Worm (Caenorhabditis elegans) whole organism, L2 larva: ENCODE results near the gene T09D3.8.

Experiments used
- C34F6.9 ChIP-seq: fragments of 150-350 bp; optimal IDR thresholded peaks from 2 replicates; lab custom pipeline; 2014; ENCODE audit warnings: missing biosample characterization, missing genetic modification characterization
- F13H6.1 ChIP-seq: sonication (generic microtip); optimal IDR thresholded peaks from 2 replicates; lab custom pipeline; 2016; ENCODE audit warnings: missing genetic modification characterization, missing compliant biosample characterization
- R02D3.7 ChIP-seq: fragments of 150-350 bp; optimal IDR thresholded peaks from 2 replicates; lab custom pipeline; 2014; ENCODE audit warnings: missing biosample characterization, missing genetic modification characterization
- Y55F3AM.14 ChIP-seq: fragments of 200-800 bp; sonication (Bioruptor generic); optimal IDR thresholded peaks from 2 replicates; lab custom pipeline; 2018; ENCODE audit warnings: mild to moderate bottlenecking, missing genetic modification characterization, missing compliant biosample characterization
- ZK546.5 ChIP-seq: sonication (generic microtip); optimal IDR thresholded peaks from 2 replicates; lab custom pipeline; 2017; ENCODE audit warnings: missing biosample characterization, missing genetic modification characterization
- aly-2 ChIP-seq: fragments of 150-350 bp; optimal IDR thresholded peaks from 2 replicates; lab custom pipeline; 2014; ENCODE audit warnings: missing biosample characterization, missing genetic modification characterization
- ama-1 ChIP-seq: fragments of 150-350 bp; optimal IDR thresholded peaks from 2 replicates; lab custom pipeline; 2018; ENCODE audit warnings: inconsistent platforms
- blmp-1 ChIP-seq: sonication (generic microtip); optimal IDR thresholded peaks from 2 replicates; lab custom pipeline; 2017; ENCODE audit warnings: missing genetic modification characterization, mild to moderate bottlenecking, missing compliant biosample characterization, antibody characterized with exemption, moderate library complexity; ENCODE audit not compliant: insufficient read depth
- egl-27 ChIP-seq: sonication (generic microtip); optimal IDR thresholded peaks from 3 replicates; lab custom pipeline; 2017; ENCODE audit warnings: missing biosample characterization, missing genetic modification reagents, missing genetic modification characterization
- fos-1 ChIP-seq: fragments of 150-350 bp; optimal IDR thresholded peaks from 2 replicates; lab custom pipeline; 2014; ENCODE audit warnings: missing biosample characterization, missing genetic modification characterization
- gmeb-1 ChIP-seq: fragments of 150-350 bp; optimal IDR thresholded peaks from 2 replicates; lab custom pipeline; 2014; ENCODE audit warnings: missing biosample characterization, missing genetic modification characterization
- lin-11 ChIP-seq: fragments of 150-350 bp; sonication (generic microtip); optimal IDR thresholded peaks from 2 replicates; lab custom pipeline; 2014; ENCODE audit warnings: missing biosample characterization, missing genetic modification characterization, inconsistent platforms, mixed read lengths
- lin-39 ChIP-seq: fragments of 150-350 bp; optimal IDR thresholded peaks from 2 replicates; lab custom pipeline; 2014; ENCODE audit warnings: missing biosample characterization, missing genetic modification reagents, missing genetic modification characterization
- lsy-2 ChIP-seq, 2 experiments: fragments of 150-350 bp in 1 of 2; sonication (generic microtip) in 1 of 2; optimal IDR thresholded peaks; 2 replicates each; lab custom pipeline; 2014 to 2017; ENCODE audit warnings: missing biosample characterization in 2 of 2, missing genetic modification characterization in 2 of 2
- mab-5 ChIP-seq: fragments of 150-350 bp; optimal IDR thresholded peaks from 2 replicates; lab custom pipeline; 2014; ENCODE audit warnings: missing biosample characterization, missing genetic modification characterization
- mbf-1 ChIP-seq: sonication (generic microtip); optimal IDR thresholded peaks from 2 replicates; lab custom pipeline; 2017; ENCODE audit warnings: missing biosample characterization, missing genetic modification characterization
- nhr-10 ChIP-seq: sonication (generic microtip); optimal IDR thresholded peaks from 2 replicates; lab custom pipeline; 2017; ENCODE audit warnings: missing biosample characterization, missing genetic modification characterization
- nhr-12 ChIP-seq: fragments of 150-350 bp; optimal IDR thresholded peaks from 2 replicates; lab custom pipeline; 2014; ENCODE audit warnings: missing biosample characterization, missing genetic modification characterization
- nhr-129 ChIP-seq: fragments of 150-350 bp; optimal IDR thresholded peaks from 2 replicates; lab custom pipeline; 2014; ENCODE audit warnings: missing biosample characterization, missing genetic modification characterization
- nhr-21 ChIP-seq: fragments of 150-350 bp; optimal IDR thresholded peaks from 2 replicates; lab custom pipeline; 2014; ENCODE audit warnings: missing biosample characterization, missing genetic modification characterization
- nhr-23 ChIP-seq: fragments of 150-350 bp; optimal IDR thresholded peaks from 2 replicates; lab custom pipeline; 2014; ENCODE audit warnings: missing biosample characterization, missing genetic modification reagents, missing genetic modification characterization
- nhr-237 ChIP-seq: fragments of 150-350 bp; optimal IDR thresholded peaks from 2 replicates; lab custom pipeline; 2014; ENCODE audit warnings: missing biosample characterization, missing genetic modification characterization
- nhr-25 ChIP-seq: fragments of 150-350 bp; sonication (generic microtip); optimal IDR thresholded peaks from 3 replicates; lab custom pipeline; 2014; ENCODE audit warnings: missing biosample characterization, missing genetic modification characterization
- nhr-6 ChIP-seq: fragments of 150-350 bp; optimal IDR thresholded peaks from 2 replicates; lab custom pipeline; 2014; ENCODE audit warnings: missing biosample characterization, missing genetic modification characterization
- nhr-77 ChIP-seq: fragments of 150-350 bp; optimal IDR thresholded peaks from 2 replicates; lab custom pipeline; 2014; ENCODE audit warnings: missing biosample characterization, missing genetic modification characterization
- peb-1 ChIP-seq: fragments of 150-350 bp; optimal IDR thresholded peaks from 2 replicates; lab custom pipeline; 2014; ENCODE audit warnings: missing biosample characterization, missing genetic modification characterization
- sem-4 ChIP-seq: fragments of 150-350 bp; optimal IDR thresholded peaks from 2 replicates; lab custom pipeline; 2014; ENCODE audit warnings: missing biosample characterization, missing genetic modification reagents, missing genetic modification characterization
- skn-1 ChIP-seq: sonication (generic microtip); optimal IDR thresholded peaks from 2 replicates; lab custom pipeline; 2017; ENCODE audit warnings: missing biosample characterization, missing genetic modification characterization
- sma-3 ChIP-seq: sonication (generic microtip); optimal IDR thresholded peaks from 2 replicates; lab custom pipeline; 2016; ENCODE audit warnings: missing genetic modification reagents, missing genetic modification characterization, missing compliant biosample characterization
- sma-9 ChIP-seq, 2 experiments: fragments of 150-350 bp in 1 of 2; sonication (generic microtip) in 1 of 2; optimal IDR thresholded peaks; 2 replicates each; lab custom pipeline; 2014 to 2016; ENCODE audit warnings: missing genetic modification characterization in 2 of 2, mild to moderate bottlenecking in 1 of 2, missing biosample characterization in 1 of 2, missing compliant biosample characterization in 1 of 2, missing genetic modification reagents in 1 of 2, moderate library complexity in 1 of 2
- snpc-4 ChIP-seq: fragments of 150-350 bp; optimal IDR thresholded peaks from 2 replicates; lab custom pipeline; 2014; ENCODE audit warnings: missing biosample characterization, missing genetic modification characterization
- unc-39 ChIP-seq: fragments of 150-350 bp; optimal IDR thresholded peaks from 2 replicates; lab custom pipeline; 2014; ENCODE audit warnings: missing biosample characterization, missing genetic modification characterization
- unc-62 ChIP-seq: fragments of 150-350 bp; optimal IDR thresholded peaks from 2 replicates; lab custom pipeline; 2014; ENCODE audit warnings: missing biosample characterization, missing genetic modification reagents, missing genetic modification characterization
- zag-1 ChIP-seq: fragments of 150-350 bp; optimal IDR thresholded peaks from 2 replicates; lab custom pipeline; 2014; ENCODE audit warnings: missing biosample characterization, missing genetic modification characterization
- ztf-1 ChIP-seq: fragments of 200-800 bp; sonication (Bioruptor generic); conservative IDR thresholded peaks from 2 replicates; pipeline ENCODE4 v1.3.6; 2022; ENCODE audit warnings: missing genetic modification characterization, missing compliant biosample characterization
- ztf-11 ChIP-seq: sonication (generic microtip); optimal IDR thresholded peaks from 2 replicates; lab custom pipeline; 2017; ENCODE audit warnings: missing biosample characterization, missing genetic modification characterization
- ztf-4 ChIP-seq: fragments of 150-350 bp; optimal IDR thresholded peaks from 2 replicates; lab custom pipeline; 2014; ENCODE audit warnings: missing biosample characterization, missing genetic modification characterization

The T09D3.8 gene

ce11 chrV:5328314-5328713, 36.6 kb upstream of the T09D3.8 start, which contains the start of gene C10G8.8:
Gene C10G8.8, minus strand, starts transcription at chrV:5328414.
- TF ChIP-seq nhr-23 (tag; lab: Kevin White, UChicago) (no peak), ZK546.5 (tag; lab: Kevin White, UChicago) (no peak), mab-5 (tag; lab: Kevin White, UChicago) (no peak), zag-1 (no peak)
- TF ChIP-seq, all 48 proteins: peak for 0

ce11 chrV:5329677-5330266, 35.2 kb upstream of the T09D3.8 start:
- peak; percentile 9 for TF ChIP-seq snpc-4
- peak; percentile 72 for TF ChIP-seq F13H6.1 (tag; lab: Kevin White, UChicago)
- no peak for TF ChIP-seq nhr-6 (tag; lab: Kevin White, UChicago)
- TF ChIP-seq nhr-21, result peak; percentile 27
- peak; percentile 40 for TF ChIP-seq fos-1
- peak; percentile 17 for TF ChIP-seq nhr-129 (tag; lab: Kevin White, UChicago)
- peak; percentile 19 for TF ChIP-seq gmeb-1 (tag; lab: Kevin White, UChicago)
- TF ChIP-seq C34F6.9 (tag; lab: Kevin White, UChicago), result peak; percentile 42
- no peak for TF ChIP-seq nhr-237 (tag; lab: Kevin White, UChicago)
- TF ChIP-seq sma-3 (GFP tag; lab: Kevin White, UChicago), result peak; percentile 54

ce11 chrV:5330967-5331366, 34.0 kb upstream of the T09D3.8 start, which contains the start of gene srg-26:
Gene srg-26, plus strand, starts transcription at chrV:5331267.
- no peak for TF ChIP-seq sma-9 (GFP tag; optimal IDR thresholded peaks at IDR 0.05; lab: Kevin White, UChicago)
- TF ChIP-seq sma-9 (tag; optimal IDR thresholded peaks at IDR 0.05; lab: Kevin White, UChicago), result no peak
- no peak for TF ChIP-seq Y55F3AM.14
- no peak for TF ChIP-seq unc-62
- no peak for TF ChIP-seq nhr-25 (tag; lab: Kevin White, UChicago)
- no peak for TF ChIP-seq aly-2 (tag; lab: Kevin White, UChicago)
- TF ChIP-seq egl-27, result no peak
- no peak for TF ChIP-seq mab-5 (tag; lab: Kevin White, UChicago)
- TF ChIP-seq nhr-237 (tag; lab: Kevin White, UChicago), result no peak
- no peak for TF ChIP-seq sem-4
- TF ChIP-seq lsy-2 (tag; optimal IDR thresholded peaks at IDR 0.05; lab: Kevin White, UChicago), result no peak
- no peak for TF ChIP-seq nhr-10 (tag; lab: Kevin White, UChicago)
- no peak for TF ChIP-seq R02D3.7 (tag; lab: Kevin White, UChicago)
- TF ChIP-seq sma-3 (GFP tag; lab: Kevin White, UChicago), result no peak
- TF ChIP-seq ama-1, result no peak
- no peak for TF ChIP-seq ztf-11 (tag; lab: Kevin White, UChicago)
- TF ChIP-seq lin-39 (tag; lab: Kevin White, UChicago), result no peak
- TF ChIP-seq nhr-77 (tag; lab: Kevin White, UChicago), result no peak
- no peak for TF ChIP-seq nhr-12 (tag; lab: Kevin White, UChicago)
- TF ChIP-seq lin-11 (tag; lab: Kevin White, UChicago), result no peak

ce11 chrV:5334588-5334987, 30.4 kb upstream of the T09D3.8 start, which contains the start of gene srg-28:
Gene srg-28, plus strand, starts transcription at chrV:5334888.
- no peak for TF ChIP-seq peb-1 (tag; lab: Kevin White, UChicago)
- TF ChIP-seq R02D3.7 (tag; lab: Kevin White, UChicago), result no peak
- no peak for TF ChIP-seq skn-1
- TF ChIP-seq blmp-1 (tag; lab: Kevin White, UChicago), result no peak
- no peak for TF ChIP-seq unc-39 (tag; lab: Kevin White, UChicago)
- TF ChIP-seq sem-4, result no peak
- no peak for TF ChIP-seq unc-62
- no peak for TF ChIP-seq ztf-4 (tag; lab: Kevin White, UChicago)
- no peak for TF ChIP-seq aly-2 (tag; lab: Kevin White, UChicago)
- no peak for TF ChIP-seq sma-3 (GFP tag; lab: Kevin White, UChicago)
- TF ChIP-seq nhr-12 (tag; lab: Kevin White, UChicago), result no peak
- no peak for TF ChIP-seq ztf-1 (GFP tag; lab: Robert Waterston, UW)
- TF ChIP-seq nhr-6 (tag; lab: Kevin White, UChicago), result no peak
- TF ChIP-seq mbf-1, result no peak
